Worm (Caenorhabditis elegans): Measurements from ENCODE around the gene gei-8.

The gei-8 gene

ce11 chrIII:8130177-8130902 lies 9.3 kb upstream of the gei-8 start, which contains the start of the genes rpl-21 and C14B9.10:
Gene rpl-21, minus strand, starts transcription at chrIII:8130227.
Gene C14B9.10, plus strand, starts transcription at chrIII:8130852.
- TF ChIP-seq xbp-1 (tag; optimal IDR thresholded peaks at IDR 0.05) (peak; percentile 81), blmp-1 (tag; optimal IDR thresholded peaks at IDR 0.05) (peak; percentile 72), zip-4 (GFP tag; optimal IDR thresholded peaks at IDR 0.05) (no peak), snpc-4 (tag; optimal IDR thresholded peaks at IDR 0.05) (peak; percentile 35), nhr-11 (tag; optimal IDR thresholded peaks at IDR 0.05) (peak; percentile 75), grh-1 (GFP tag; IDR thresholded peaks at IDR 0.05) (peak; percentile 64), ceh-82 (tag; optimal IDR thresholded peaks at IDR 0.05) (peak; percentile 73 to 88 (median 77)), lin-35 (GFP tag; optimal IDR thresholded peaks at IDR 0.05) (peak; percentile 84 to 89), lin-39 (tag; optimal IDR thresholded peaks at IDR 0.05) (peak; percentile 69), irx-1 (tag; optimal IDR thresholded peaks at IDR 0.05) (peak; percentile 56), mdl-1 (tag; optimal IDR thresholded peaks at IDR 0.05) (peak in 1 of 2 experiments; percentile 77), lsy-2 (tag; optimal IDR thresholded peaks at IDR 0.05) (peak; percentile 99), fkh-10 (GFP tag; optimal IDR thresholded peaks at IDR 0.05) (no peak), pag-3 (tag; optimal IDR thresholded peaks at IDR 0.05; ENCODE audit: borderline replicate concordance, insufficient read depth) (no peak), ceh-88 (GFP tag; IDR thresholded peaks at IDR 0.05) (peak; percentile 47; the same call in 1 of the 2 replicates), F16B12.6 (tag; optimal IDR thresholded peaks at IDR 0.05) (peak; percentile 53), nhr-47 (tag; optimal IDR thresholded peaks at IDR 0.05) (peak; percentile 86), fos-1 (tag; optimal IDR thresholded peaks at IDR 0.05) (peak; percentile 76), tbx-2 (tag; optimal IDR thresholded peaks at IDR 0.05) (peak; percentile 83), isw-1 (GFP tag; IDR thresholded peaks at IDR 0.05) (peak; percentile 86), nhr-90 (tag; optimal IDR thresholded peaks at IDR 0.05; ENCODE audit: poor library complexity) (peak; percentile 82), aha-1 (tag; optimal IDR thresholded peaks at IDR 0.05) (no peak), nhr-71 (tag; optimal IDR thresholded peaks at IDR 0.05) (peak; percentile 92), jun-1 (tag; optimal IDR thresholded peaks at IDR 0.05) (peak; percentile 74), fkh-8 (tag; optimal IDR thresholded peaks at IDR 0.05) (peak; percentile 68), elt-2 (tag; optimal IDR thresholded peaks at IDR 0.05) (peak; percentile 5), lin-14 (GFP tag; optimal IDR thresholded peaks at IDR 0.05) (peak; percentile 77), rnt-1 (tag; optimal IDR thresholded peaks at IDR 0.05) (peak; percentile 86), unc-130 (tag; optimal IDR thresholded peaks at IDR 0.05) (peak; percentile 95), aly-2 (tag; optimal IDR thresholded peaks at IDR 0.05) (peak; percentile 83), nhr-20 (tag; optimal IDR thresholded peaks at IDR 0.05) (peak; percentile 85), lin-13 (GFP tag; optimal IDR thresholded peaks at IDR 0.05) (peak; percentile 73), egl-13 (tag; optimal IDR thresholded peaks at IDR 0.05) (peak; percentile 27), swsn-7 (tag; optimal IDR thresholded peaks at IDR 0.05) (peak; percentile 85), skn-1 (tag; optimal IDR thresholded peaks at IDR 0.05) (peak; percentile 85), hlh-4 (tag; optimal IDR thresholded peaks at IDR 0.05) (no peak), unc-30 (tag; optimal IDR thresholded peaks at IDR 0.05) (no peak), unc-86 (tag; optimal IDR thresholded peaks at IDR 0.05) (peak; percentile 74), alr-1 (tag; optimal IDR thresholded peaks at IDR 0.05; ENCODE audit: borderline replicate concordance) (no peak), ces-1 (GFP tag; optimal IDR thresholded peaks at IDR 0.05) (no peak), dsc-1 (tag; optimal IDR thresholded peaks at IDR 0.05) (peak; percentile 73), C04F5.9 (tag; optimal IDR thresholded peaks at IDR 0.05) (peak; percentile 50), lir-3 (tag; optimal IDR thresholded peaks at IDR 0.05; ENCODE audit: poor library complexity) (peak; percentile 48), nhr-19 (GFP tag; conservative IDR thresholded peaks at IDR 0.05) (peak; percentile 85), sptf-1 (tag; optimal IDR thresholded peaks at IDR 0.05) (no peak), mab-9 (GFP tag; IDR thresholded peaks at IDR 0.05) (no peak), elt-3 (tag; optimal IDR thresholded peaks at IDR 0.05) (peak in 2 of 6 experiments; percentile 41 to 73), nhr-12 (tag; optimal IDR thresholded peaks at IDR 0.05) (no peak), lin-15B (tag; optimal IDR thresholded peaks at IDR 0.05) (peak; percentile 78), sup-37 (GFP tag; optimal IDR thresholded peaks at IDR 0.05) (no peak), pax-3 (tag; optimal IDR thresholded peaks at IDR 0.05) (peak; percentile 37)

Data from whole organism, L1 larva.